Worm (Caenorhabditis elegans) whole organism, L4 larva: ENCODE measurements around the gene C14B1.2.

Experiments used
- D1046.2 ChIP-seq: fragments of 200-800 bp; sonication (Bioruptor generic); IDR thresholded peaks from 2 replicates; pipeline ENCODE4 v1.3.6; 2022; ENCODE audit warnings: missing genetic modification characterization, missing compliant biosample characterization
- F37D6.2 ChIP-seq: sonication (generic microtip); optimal IDR thresholded peaks from 2 replicates; lab custom pipeline; 2016; ENCODE audit warnings: mild to moderate bottlenecking, missing genetic modification characterization, missing compliant biosample characterization
- F44E2.7 ChIP-seq: fragments of 200-800 bp; sonication (Bioruptor generic); IDR thresholded peaks from 2 replicates; pipeline ENCODE4 v2.1.2; 2022; ENCODE audit warnings: missing genetic modification characterization, missing compliant biosample characterization
- T20F7.1 ChIP-seq: fragments of 200-800 bp; sonication (Bioruptor generic); optimal IDR thresholded peaks from 2 replicates; lab custom pipeline; 2018; ENCODE audit warnings: mild to moderate bottlenecking, missing genetic modification characterization, missing compliant biosample characterization
- Y105C5A.15 ChIP-seq: fragments of 200-800 bp; sonication (Bioruptor generic); IDR thresholded peaks from 2 replicates; pipeline ENCODE4 v1.3.6; 2022; ENCODE audit warnings: missing genetic modification characterization, missing compliant biosample characterization
- Y75B8A.6 ChIP-seq: fragments of 200-800 bp; sonication (Bioruptor generic); IDR thresholded peaks from 2 replicates; pipeline ENCODE4 v1.3.6; 2022; ENCODE audit warnings: missing genetic modification reagents, missing genetic modification characterization, missing compliant biosample characterization
- ZK546.5 ChIP-seq, 2 experiments: sonication (generic microtip); optimal IDR thresholded peaks; 2 replicates each; lab custom pipeline; 2017; ENCODE audit warnings: missing biosample characterization in 2 of 2, missing genetic modification characterization in 2 of 2
- aha-1 ChIP-seq: fragments of 150-350 bp; peaks from one replicate; lab custom pipeline; 2014; ENCODE audit warnings: missing biosample characterization, missing genetic modification characterization
- attf-4 ChIP-seq: sonication (generic microtip); optimal IDR thresholded peaks from 3 replicates; lab custom pipeline; 2017; ENCODE audit warnings: missing biosample characterization, missing genetic modification characterization
- daf-16 ChIP-seq, 3 experiments: sonication (generic microtip); optimal IDR thresholded peaks; 2 replicates each; lab custom pipeline; 2016 to 2017; ENCODE audit warnings: missing genetic modification characterization in 3 of 3, missing genetic modification reagents in 3 of 3, mild to moderate bottlenecking in 2 of 3, missing compliant biosample characterization in 2 of 3, missing biosample characterization in 1 of 3, moderate library complexity in 1 of 3
- daf-19 ChIP-seq: fragments of 200-800 bp; sonication (Bioruptor generic); conservative IDR thresholded peaks from 2 replicates; pipeline ENCODE4 v1.3.6; 2022; ENCODE audit warnings: missing genetic modification characterization, missing compliant biosample characterization
- dmd-9 ChIP-seq: fragments of 200-800 bp; sonication (Bioruptor generic); IDR thresholded peaks from 2 replicates; pipeline ENCODE4 v1.3.6; 2022; ENCODE audit warnings: missing genetic modification reagents, missing genetic modification characterization, missing compliant biosample characterization
- duxl-1 ChIP-seq: sonication (generic microtip); optimal IDR thresholded peaks from 2 replicates; lab custom pipeline; 2016; ENCODE audit warnings: mild to moderate bottlenecking, missing genetic modification characterization, moderate library complexity, missing compliant biosample characterization; ENCODE audit not compliant: poor library complexity
- dve-1 ChIP-seq: sonication (generic microtip); optimal IDR thresholded peaks from 2 replicates; lab custom pipeline; 2017; ENCODE audit warnings: antibody characterized with exemption, mild to moderate bottlenecking, missing genetic modification characterization, missing compliant biosample characterization; ENCODE audit not compliant: insufficient read depth
- hif-1 ChIP-seq, 2 experiments: sonication (generic microtip); optimal IDR thresholded peaks; 2 replicates each; lab custom pipeline; 2016 to 2017; ENCODE audit warnings: missing compliant biosample characterization in 2 of 2, missing genetic modification characterization in 2 of 2, missing genetic modification reagents in 2 of 2, missing genotype in 2 of 2, mild to moderate bottlenecking in 1 of 2
- hlh-11 ChIP-seq: fragments of 200-800 bp; sonication (Bioruptor generic); optimal IDR thresholded peaks from 2 replicates; lab custom pipeline; 2018; ENCODE audit warnings: mild to moderate bottlenecking, missing genetic modification characterization, missing compliant biosample characterization
- hlh-30 ChIP-seq: sonication (generic microtip); optimal IDR thresholded peaks from 2 replicates; lab custom pipeline; 2017; ENCODE audit warnings: antibody characterized with exemption, mild to moderate bottlenecking, missing genetic modification characterization, missing compliant biosample characterization; ENCODE audit not compliant: insufficient read depth
- lim-7 ChIP-seq: fragments of 200-800 bp; sonication (Bioruptor generic); IDR thresholded peaks from 2 replicates; pipeline ENCODE4 v1.3.6; 2022; ENCODE audit warnings: missing genetic modification characterization, missing compliant biosample characterization
- lin-1 ChIP-seq: fragments of 200-800 bp; sonication (Bioruptor generic); IDR thresholded peaks from 2 replicates; pipeline ENCODE4 v1.3.6; 2022; ENCODE audit warnings: missing genetic modification reagents, missing genetic modification characterization, missing compliant biosample characterization
- lin-13 ChIP-seq: fragments of 150-350 bp; optimal IDR thresholded peaks from 2 replicates; lab custom pipeline; 2014; ENCODE audit warnings: missing biosample characterization, missing genetic modification reagents, missing genetic modification characterization
- lir-3 ChIP-seq: sonication (generic microtip); optimal IDR thresholded peaks from 2 replicates; lab custom pipeline; 2016; ENCODE audit warnings: mild to moderate bottlenecking, missing genetic modification characterization, missing compliant biosample characterization
- mdl-1 ChIP-seq, 2 experiments: fragments of 150-350 bp in 1 of 2; sonication (generic microtip) in 1 of 2; optimal IDR thresholded peaks; 2 replicates each; lab custom pipeline; 2014 to 2017; ENCODE audit warnings: missing biosample characterization in 2 of 2, missing genetic modification characterization in 2 of 2
- mes-2 ChIP-seq: sonication (generic microtip); optimal IDR thresholded peaks from 2 replicates; lab custom pipeline; 2016; ENCODE audit warnings: missing genotype, mild to moderate bottlenecking, missing genetic modification characterization, missing compliant biosample characterization; ENCODE audit not compliant: poor library complexity, severe bottlenecking
- nhr-111 ChIP-seq: fragments of 200-800 bp; sonication (Bioruptor generic); optimal IDR thresholded peaks from 2 replicates; lab custom pipeline; 2018; ENCODE audit warnings: mild to moderate bottlenecking, missing genetic modification characterization, missing compliant biosample characterization
- nhr-42 ChIP-seq: fragments of 200-800 bp; sonication (Bioruptor generic); IDR thresholded peaks from 2 replicates; pipeline ENCODE4 v1.3.6; 2022; ENCODE audit warnings: missing genetic modification characterization, missing compliant biosample characterization
- nhr-77 ChIP-seq: fragments of 150-350 bp; optimal IDR thresholded peaks from 2 replicates; lab custom pipeline; 2014; ENCODE audit warnings: missing biosample characterization, missing genetic modification characterization
- php-3 ChIP-seq: fragments of 200-800 bp; sonication (Bioruptor generic); IDR thresholded peaks from 2 replicates; pipeline ENCODE4 v1.3.6; 2022; ENCODE audit warnings: missing genetic modification reagents, missing genetic modification characterization, missing compliant biosample characterization
- rbr-2 ChIP-seq: sonication (generic microtip); optimal IDR thresholded peaks from 2 replicates; lab custom pipeline; 2016; ENCODE audit warnings: missing genotype, missing genetic modification characterization, missing compliant biosample characterization
- saeg-2 ChIP-seq: fragments of 200-800 bp; sonication (Bioruptor generic); IDR thresholded peaks from 2 replicates; pipeline ENCODE4 v1.3.6; 2022; ENCODE audit warnings: missing genetic modification reagents, missing genetic modification characterization, missing compliant biosample characterization
- sdz-12 ChIP-seq: fragments of 200-800 bp; sonication (Bioruptor generic); optimal IDR thresholded peaks from 2 replicates; lab custom pipeline; 2018; ENCODE audit warnings: mild to moderate bottlenecking, missing genetic modification characterization, missing compliant biosample characterization
- set-16 ChIP-seq: fragments of 200-800 bp; sonication (Bioruptor generic); IDR thresholded peaks from 2 replicates; pipeline ENCODE4 v1.3.6; 2022; ENCODE audit warnings: missing genetic modification reagents, missing genetic modification characterization, missing compliant biosample characterization
- skn-1 ChIP-seq: fragments of 150-350 bp; optimal IDR thresholded peaks from 2 replicates; lab custom pipeline; 2014; ENCODE audit warnings: missing biosample characterization, missing genetic modification characterization
- snpc-4 ChIP-seq: fragments of 150-350 bp; optimal IDR thresholded peaks from 2 replicates; lab custom pipeline; 2014; ENCODE audit warnings: missing biosample characterization, missing genetic modification characterization
- tag-97 ChIP-seq: fragments of 200-800 bp; sonication (Bioruptor generic); IDR thresholded peaks from 2 replicates; pipeline ENCODE4 v1.3.6; 2022; ENCODE audit warnings: missing genetic modification characterization, missing compliant biosample characterization
- unc-130 ChIP-seq: sonication (generic microtip); optimal IDR thresholded peaks from 2 replicates; lab custom pipeline; 2016; ENCODE audit warnings: missing genetic modification reagents, missing genetic modification characterization, missing compliant biosample characterization
- unc-39 ChIP-seq: sonication (generic microtip); optimal IDR thresholded peaks from 2 replicates; lab custom pipeline; 2017; ENCODE audit warnings: missing biosample characterization, missing genetic modification characterization
- zag-1 ChIP-seq: fragments of 150-350 bp; optimal IDR thresholded peaks from 2 replicates; lab custom pipeline; 2014; ENCODE audit warnings: missing biosample characterization, missing genetic modification characterization
- zfp-2 ChIP-seq: sonication (generic microtip); optimal IDR thresholded peaks from 2 replicates; lab custom pipeline; 2016; ENCODE audit warnings: mild to moderate bottlenecking, missing genetic modification characterization, missing compliant biosample characterization
- ztf-7 ChIP-seq: fragments of 150-350 bp; optimal IDR thresholded peaks from 2 replicates; lab custom pipeline; 2014; ENCODE audit warnings: missing biosample characterization, missing genetic modification characterization

The C14B1.2 gene

ce11 chrIII:3735509-3736255, 33.6 kb downstream of the C14B1.2 start (continued):
- TF ChIP-seq hlh-30 (tag; lab: Kevin White, UChicago): peak; percentile 69
- TF ChIP-seq Y105C5A.15 (GFP tag; lab: Robert Waterston, UW): no peak
- TF ChIP-seq F37D6.2: peak; percentile 1
- TF ChIP-seq dve-1: peak; percentile 33
- no peak for TF ChIP-seq daf-16 (GFP tag; optimal IDR thresholded peaks at IDR 0.05; lab: Kevin White, UChicago)
- no peak for TF ChIP-seq daf-16 (tag; optimal IDR thresholded peaks at IDR 0.05; lab: Kevin White, UChicago)
- TF ChIP-seq aha-1: peak; percentile 71
- TF ChIP-seq D1046.2 (GFP tag; lab: Robert Waterston, UW): no peak
- no peak for TF ChIP-seq Y75B8A.6 (GFP tag; lab: Robert Waterston, UW)
- TF ChIP-seq nhr-111: no peak
- no peak for TF ChIP-seq nhr-77
- no peak for TF ChIP-seq nhr-42 (GFP tag; lab: Robert Waterston, UW)
- peak; percentile 42 for TF ChIP-seq hlh-11 (tag; lab: Kevin White, UChicago)
- TF ChIP-seq zag-1 (tag; lab: Kevin White, UChicago): no peak
- TF ChIP-seq F44E2.7 (GFP tag; lab: Robert Waterston, UW): no peak
- TF ChIP-seq duxl-1 (tag; lab: Kevin White, UChicago): no peak
- no peak for TF ChIP-seq ztf-7
- no peak for TF ChIP-seq hif-1 (tag; optimal IDR thresholded peaks at IDR 0.05; lab: Kevin White, UChicago)
- no peak for TF ChIP-seq unc-39 (tag; lab: Kevin White, UChicago)
- TF ChIP-seq T20F7.1 (GFP tag; lab: Kevin White, UChicago): no peak
- TF ChIP-seq tag-97 (GFP tag; lab: Robert Waterston, UW): no peak
- TF ChIP-seq mes-2 (tag; lab: Kevin White, UChicago): no peak
- no peak for TF ChIP-seq lin-1 (GFP tag; lab: Robert Waterston, UW)
- TF ChIP-seq attf-4: no peak
- TF ChIP-seq rbr-2 (tag; lab: Kevin White, UChicago): no peak
- TF ChIP-seq php-3 (GFP tag; lab: Robert Waterston, UW): no peak
- no peak for TF ChIP-seq mdl-1 (tag; optimal IDR thresholded peaks at IDR 0.05; lab: Kevin White, UChicago)
- no peak for TF ChIP-seq saeg-2 (GFP tag; lab: Robert Waterston, UW)
- TF ChIP-seq daf-19 (GFP tag; lab: Robert Waterston, UW): no peak
- TF ChIP-seq, all 104 proteins: peak for 7

ce11 chrIII:3736302-3736701, 34.2 kb downstream of the C14B1.2 start, which contains the start of gene F34D10.4:
F34D10.4 (plus strand) TSS chrIII:3736602.
- TF ChIP-seq lin-13 (no peak), snpc-4 (tag; lab: Kevin White, UChicago) (no peak), skn-1 (no peak), lir-3 (tag; lab: Kevin White, UChicago) (no peak), ZK546.5 (tag; optimal IDR thresholded peaks at IDR 0.05; lab: Kevin White, UChicago) (no peak)

- TF ChIP-seq lim-7 (GFP tag; lab: Robert Waterston, UW) (peak; percentile 33; the same call in 1 of the 2 replicates), mdl-1 (tag; optimal IDR thresholded peaks at IDR 0.05; lab: Kevin White, UChicago) (no peak), set-16 (peak; percentile 65), dve-1 (no peak)
These were observed 35.7 kb downstream of the C14B1.2 start for ce11 chrIII:3737742-3738141.

ce11 chrIII:3738331-3738730, 36.3 kb downstream of the C14B1.2 start:
- TF ChIP-seq unc-130 (GFP tag; lab: Kevin White, UChicago) (no peak), hif-1 (tag; optimal IDR thresholded peaks at IDR 0.05; lab: Kevin White, UChicago) (no peak), nhr-77 (no peak), dmd-9 (GFP tag; lab: Robert Waterston, UW) (no peak), lim-7 (GFP tag; lab: Robert Waterston, UW) (no peak), sdz-12 (no peak), zfp-2 (tag; lab: Kevin White, UChicago) (no peak)
